Worm (Caenorhabditis elegans) whole organism, L4 larva: ENCODE data around the gene F58B4.5.

Experiments
- D1046.2 ChIP-seq: fragments of 200-800 bp; sonication (Bioruptor generic); IDR thresholded peaks from 2 replicates; pipeline ENCODE4 v1.3.6; 2022; ENCODE audit warnings: missing genetic modification characterization, missing compliant biosample characterization
- F37D6.2 ChIP-seq: sonication (generic microtip); optimal IDR thresholded peaks from 2 replicates; lab custom pipeline; 2016; ENCODE audit warnings: mild to moderate bottlenecking, missing genetic modification characterization, missing compliant biosample characterization
- F44E2.7 ChIP-seq: fragments of 200-800 bp; sonication (Bioruptor generic); IDR thresholded peaks from 2 replicates; pipeline ENCODE4 v2.1.2; 2022; ENCODE audit warnings: missing genetic modification characterization, missing compliant biosample characterization
- T20F7.1 ChIP-seq: fragments of 200-800 bp; sonication (Bioruptor generic); optimal IDR thresholded peaks from 2 replicates; lab custom pipeline; 2018; ENCODE audit warnings: mild to moderate bottlenecking, missing genetic modification characterization, missing compliant biosample characterization
- Y105C5A.15 ChIP-seq: fragments of 200-800 bp; sonication (Bioruptor generic); IDR thresholded peaks from 2 replicates; pipeline ENCODE4 v1.3.6; 2022; ENCODE audit warnings: missing genetic modification characterization, missing compliant biosample characterization
- Y48G9A.11 ChIP-seq: fragments of 200-800 bp; sonication (Bioruptor generic); IDR thresholded peaks from 2 replicates; pipeline ENCODE4 v1.3.6; 2022; ENCODE audit warnings: missing genetic modification reagents, missing genetic modification characterization, missing compliant biosample characterization
- Y75B8A.6 ChIP-seq: fragments of 200-800 bp; sonication (Bioruptor generic); IDR thresholded peaks from 2 replicates; pipeline ENCODE4 v1.3.6; 2022; ENCODE audit warnings: missing genetic modification reagents, missing genetic modification characterization, missing compliant biosample characterization
- ZK337.2 ChIP-seq: fragments of 200-800 bp; sonication (Bioruptor generic); IDR thresholded peaks from 2 replicates; pipeline ENCODE4 v1.3.6; 2022; ENCODE audit warnings: missing genetic modification reagents, missing genetic modification characterization, missing compliant biosample characterization
- aha-1 ChIP-seq: fragments of 150-350 bp; peaks from one replicate; lab custom pipeline; 2014; ENCODE audit warnings: missing biosample characterization, missing genetic modification characterization
- arid-1 ChIP-seq: fragments of 200-800 bp; sonication (Bioruptor generic); conservative IDR thresholded peaks from 2 replicates; pipeline ENCODE4 v1.3.6; 2022; ENCODE audit warnings: missing genetic modification reagents, missing genetic modification characterization, missing compliant biosample characterization
- ctbp-1 ChIP-seq: fragments of 200-800 bp; sonication (Bioruptor generic); IDR thresholded peaks from 2 replicates; pipeline ENCODE4 v1.3.6; 2022; ENCODE audit warnings: missing genetic modification reagents, missing genetic modification characterization, missing compliant biosample characterization
- daf-19 ChIP-seq: fragments of 200-800 bp; sonication (Bioruptor generic); conservative IDR thresholded peaks from 2 replicates; pipeline ENCODE4 v1.3.6; 2022; ENCODE audit warnings: missing genetic modification characterization, missing compliant biosample characterization
- daf-8 ChIP-seq: fragments of 200-800 bp; sonication (Bioruptor generic); IDR thresholded peaks from 2 replicates; pipeline ENCODE4 v1.3.6; 2022; ENCODE audit warnings: missing genetic modification characterization, missing compliant biosample characterization
- dpl-1 ChIP-seq: fragments of 150-350 bp; optimal IDR thresholded peaks from 2 replicates; lab custom pipeline; 2014; ENCODE audit warnings: missing biosample characterization, missing genetic modification reagents, missing genetic modification characterization
- dve-1 ChIP-seq: sonication (generic microtip); optimal IDR thresholded peaks from 2 replicates; lab custom pipeline; 2017; ENCODE audit warnings: antibody characterized with exemption, mild to moderate bottlenecking, missing genetic modification characterization, missing compliant biosample characterization; ENCODE audit not compliant: insufficient read depth
- fkh-10 ChIP-seq: fragments of 150-350 bp; optimal IDR thresholded peaks from 2 replicates; lab custom pipeline; 2014; ENCODE audit warnings: missing biosample characterization, missing genetic modification reagents, missing genetic modification characterization
- fos-1 ChIP-seq: fragments of 150-350 bp; optimal IDR thresholded peaks from 2 replicates; lab custom pipeline; 2014; ENCODE audit warnings: missing biosample characterization, missing genetic modification characterization
- gei-8 ChIP-seq: fragments of 200-800 bp; sonication (Bioruptor generic); optimal IDR thresholded peaks from 2 replicates; lab custom pipeline; 2018; ENCODE audit warnings: mild to moderate bottlenecking, missing genetic modification characterization, missing compliant biosample characterization
- hif-1 ChIP-seq, 2 experiments: sonication (generic microtip); optimal IDR thresholded peaks; 2 replicates each; lab custom pipeline; 2016 to 2017; ENCODE audit warnings: missing compliant biosample characterization in 2 of 2, missing genetic modification characterization in 2 of 2, missing genetic modification reagents in 2 of 2, missing genotype in 2 of 2, mild to moderate bottlenecking in 1 of 2
- hlh-30 ChIP-seq: sonication (generic microtip); optimal IDR thresholded peaks from 2 replicates; lab custom pipeline; 2017; ENCODE audit warnings: antibody characterized with exemption, mild to moderate bottlenecking, missing genetic modification characterization, missing compliant biosample characterization; ENCODE audit not compliant: insufficient read depth
- hmg-1.1 ChIP-seq: fragments of 200-800 bp; sonication (Bioruptor generic); IDR thresholded peaks from 2 replicates; pipeline ENCODE4 v1.3.6; 2022; ENCODE audit warnings: missing genetic modification reagents, missing genetic modification characterization, missing compliant biosample characterization
- lim-7 ChIP-seq: fragments of 200-800 bp; sonication (Bioruptor generic); IDR thresholded peaks from 2 replicates; pipeline ENCODE4 v1.3.6; 2022; ENCODE audit warnings: missing genetic modification characterization, missing compliant biosample characterization
- lin-15B ChIP-seq: fragments of 150-350 bp; sonication (generic microtip); optimal IDR thresholded peaks from 3 replicates; lab custom pipeline; 2014; ENCODE audit warnings: missing biosample characterization, missing genetic modification characterization
- lin-39 ChIP-seq: fragments of 150-350 bp; optimal IDR thresholded peaks from 2 replicates; lab custom pipeline; 2014; ENCODE audit warnings: missing biosample characterization, missing genetic modification reagents, missing genetic modification characterization
- lir-3 ChIP-seq: sonication (generic microtip); optimal IDR thresholded peaks from 2 replicates; lab custom pipeline; 2016; ENCODE audit warnings: mild to moderate bottlenecking, missing genetic modification characterization, missing compliant biosample characterization
- lsy-2 ChIP-seq, 2 experiments: fragments of 150-350 bp in 1 of 2; sonication (generic microtip) in 1 of 2; optimal IDR thresholded peaks; 2 replicates each; lab custom pipeline; 2014 to 2017; ENCODE audit warnings: missing biosample characterization in 2 of 2, missing genetic modification characterization in 2 of 2
- madf-5 ChIP-seq, 2 experiments: fragments of 200-800 bp; sonication (Bioruptor generic); IDR thresholded peaks; 2 replicates each; pipeline ENCODE4 v1.3.6; 2022; ENCODE audit warnings: missing compliant biosample characterization in 2 of 2, missing genetic modification characterization in 2 of 2
- mdt-29 ChIP-seq: fragments of 200-800 bp; sonication (Bioruptor generic); IDR thresholded peaks from 2 replicates; pipeline ENCODE4 v1.3.6; 2022; ENCODE audit warnings: missing genetic modification reagents, missing genetic modification characterization, missing compliant biosample characterization
- mep-1 ChIP-seq: fragments of 150-350 bp; sonication (generic microtip); optimal IDR thresholded peaks from 3 replicates; lab custom pipeline; 2014; ENCODE audit warnings: missing biosample characterization, missing genetic modification characterization
- mes-2 ChIP-seq: sonication (generic microtip); optimal IDR thresholded peaks from 2 replicates; lab custom pipeline; 2016; ENCODE audit warnings: missing genotype, mild to moderate bottlenecking, missing genetic modification characterization, missing compliant biosample characterization; ENCODE audit not compliant: poor library complexity, severe bottlenecking
- mxl-2 ChIP-seq: fragments of 200-800 bp; sonication (Bioruptor generic); conservative IDR thresholded peaks from 2 replicates; pipeline ENCODE4 v1.3.6; 2022; ENCODE audit warnings: missing genetic modification reagents, missing genetic modification characterization, missing compliant biosample characterization
- mxl-3 ChIP-seq: fragments of 200-800 bp; sonication (Bioruptor generic); optimal IDR thresholded peaks from 2 replicates; lab custom pipeline; 2018; ENCODE audit warnings: mild to moderate bottlenecking, missing genetic modification characterization, missing compliant biosample characterization
- nhr-10 ChIP-seq: fragments of 150-350 bp; optimal IDR thresholded peaks from 2 replicates; lab custom pipeline; 2014; ENCODE audit warnings: missing biosample characterization, missing genetic modification characterization
- nhr-102 ChIP-seq: sonication (generic microtip); optimal IDR thresholded peaks from 2 replicates; lab custom pipeline; 2016; ENCODE audit warnings: mild to moderate bottlenecking, missing genetic modification characterization, moderate library complexity, missing compliant biosample characterization
- nhr-11 ChIP-seq: fragments of 150-350 bp; optimal IDR thresholded peaks from 2 replicates; lab custom pipeline; 2014; ENCODE audit warnings: missing biosample characterization, missing genetic modification characterization
- nhr-237 ChIP-seq: sonication (generic microtip); optimal IDR thresholded peaks from 2 replicates; lab custom pipeline; 2017; ENCODE audit warnings: missing biosample characterization, missing genetic modification characterization
- nhr-41 ChIP-seq: fragments of 200-800 bp; sonication (Bioruptor generic); IDR thresholded peaks from 2 replicates; pipeline ENCODE4 v1.3.6; 2022; ENCODE audit warnings: missing genetic modification reagents, missing genetic modification characterization, missing compliant biosample characterization
- nhr-76 ChIP-seq: fragments of 150-350 bp; optimal IDR thresholded peaks from 2 replicates; lab custom pipeline; 2014; ENCODE audit warnings: missing biosample characterization, missing genetic modification characterization
- nhr-77 ChIP-seq: fragments of 150-350 bp; optimal IDR thresholded peaks from 2 replicates; lab custom pipeline; 2014; ENCODE audit warnings: missing biosample characterization, missing genetic modification characterization
- pha-4 ChIP-seq, 2 experiments: fragments of 150-350 bp in 1 of 2; fragments of 200-800 bp in 1 of 2; sonication (Bioruptor generic) in 1 of 2; IDR thresholded peaks in 1 of 2; optimal IDR thresholded peaks in 1 of 2; 2 replicates each; pipeline versions ENCODE4 v1.3.6 to Lab custom; 2014 to 2022; ENCODE audit warnings: missing genetic modification characterization in 2 of 2, missing genetic modification reagents in 2 of 2, missing biosample characterization in 1 of 2, missing compliant biosample characterization in 1 of 2
- pqm-1 ChIP-seq: sonication (generic microtip); optimal IDR thresholded peaks from 2 replicates; lab custom pipeline; 2017; ENCODE audit warnings: missing biosample characterization, missing genetic modification characterization
- saeg-2 ChIP-seq: fragments of 200-800 bp; sonication (Bioruptor generic); IDR thresholded peaks from 2 replicates; pipeline ENCODE4 v1.3.6; 2022; ENCODE audit warnings: missing genetic modification reagents, missing genetic modification characterization, missing compliant biosample characterization
- snpc-1.2 ChIP-seq: fragments of 200-800 bp; sonication (Bioruptor generic); IDR thresholded peaks from 2 replicates; pipeline ENCODE4 v1.3.6; 2022; ENCODE audit warnings: missing genetic modification reagents, missing genetic modification characterization, missing compliant biosample characterization
- spr-3 ChIP-seq: fragments of 200-800 bp; sonication (Bioruptor generic); optimal IDR thresholded peaks from 2 replicates; lab custom pipeline; 2018; ENCODE audit warnings: mild to moderate bottlenecking, missing genetic modification characterization, missing compliant biosample characterization
- unc-130 ChIP-seq: sonication (generic microtip); optimal IDR thresholded peaks from 2 replicates; lab custom pipeline; 2016; ENCODE audit warnings: missing genetic modification reagents, missing genetic modification characterization, missing compliant biosample characterization
- vab-7 ChIP-seq: fragments of 200-800 bp; sonication (Bioruptor generic); IDR thresholded peaks from 2 replicates; pipeline ENCODE4 v1.3.6; 2022; ENCODE audit warnings: missing genetic modification reagents, missing genetic modification characterization, missing compliant biosample characterization
- zag-1 ChIP-seq: fragments of 150-350 bp; optimal IDR thresholded peaks from 2 replicates; lab custom pipeline; 2014; ENCODE audit warnings: missing biosample characterization, missing genetic modification characterization
- zfp-2 ChIP-seq: sonication (generic microtip); optimal IDR thresholded peaks from 2 replicates; lab custom pipeline; 2016; ENCODE audit warnings: mild to moderate bottlenecking, missing genetic modification characterization, missing compliant biosample characterization
- zip-2 ChIP-seq: fragments of 150-350 bp; optimal IDR thresholded peaks from 2 replicates; lab custom pipeline; 2014; ENCODE audit warnings: missing biosample characterization, missing genetic modification characterization
- ztf-11 ChIP-seq: fragments of 150-350 bp; optimal IDR thresholded peaks from 2 replicates; lab custom pipeline; 2014; ENCODE audit warnings: missing biosample characterization, missing genetic modification characterization
- ztf-7 ChIP-seq: fragments of 150-350 bp; optimal IDR thresholded peaks from 2 replicates; lab custom pipeline; 2014; ENCODE audit warnings: missing biosample characterization, missing genetic modification characterization

The F58B4.5 gene

ce11 chrV:10961448-10961870 lies 29.0 kb downstream of the F58B4.5 start (continued):
- TF ChIP-seq unc-130 (GFP tag; lab: Kevin White, UChicago) (no peak), lir-3 (tag; lab: Kevin White, UChicago) (no peak), zag-1 (peak; percentile 12), mep-1 (tag; lab: Kevin White, UChicago) (peak; percentile 60), ctbp-1 (GFP tag; lab: Robert Waterston, UW) (peak; percentile 84), Y48G9A.11 (GFP tag; lab: Robert Waterston, UW) (no peak), mdt-29 (GFP tag; lab: Robert Waterston, UW) (no peak), nhr-41 (GFP tag; lab: Robert Waterston, UW) (0 out of 2 replicates have a peak, but pooled peaks have one; percentile 32), nhr-77 (tag; lab: Kevin White, UChicago) (no peak), F44E2.7 (GFP tag; lab: Robert Waterston, UW) (no peak), madf-5 (GFP tag; IDR thresholded peaks at IDR 0.05; lab: Robert Waterston, UW) (no peak), lin-39 (tag; lab: Kevin White, UChicago) (no peak), Y75B8A.6 (no peak), daf-8 (GFP tag; lab: Robert Waterston, UW) (no peak), F37D6.2 (peak; percentile 60), hif-1 (tag; optimal IDR thresholded peaks at IDR 0.05; lab: Kevin White, UChicago) (peak in 1 of 2 experiments; percentile 66), mxl-2 (GFP tag; lab: Robert Waterston, UW) (no peak), gei-8 (no peak), nhr-76 (tag; lab: Kevin White, UChicago) (no peak), nhr-10 (tag; lab: Kevin White, UChicago) (no peak), ZK337.2 (no peak), hmg-1.1 (GFP tag; lab: Robert Waterston, UW) (peak; percentile 64; the same call in 1 of the 2 replicates), nhr-102 (tag; lab: Kevin White, UChicago) (no peak), arid-1 (0 out of 2 replicates have a peak, but pooled peaks have one; percentile 19), nhr-11 (tag; lab: Kevin White, UChicago) (peak; percentile 86), spr-3 (GFP tag; lab: Kevin White, UChicago) (no peak), lsy-2 (tag; optimal IDR thresholded peaks at IDR 0.05; lab: Kevin White, UChicago) (peak; percentile 24 to 57), saeg-2 (GFP tag; lab: Robert Waterston, UW) (no peak), Y105C5A.15 (GFP tag; lab: Robert Waterston, UW) (no peak), daf-19 (GFP tag; lab: Robert Waterston, UW) (0 out of 2 replicates have a peak, but pooled peaks have one; percentile 38), ztf-7 (tag; lab: Kevin White, UChicago) (no peak), zfp-2 (tag; lab: Kevin White, UChicago) (no peak), mxl-3 (GFP tag; lab: Kevin White, UChicago) (peak; percentile 29), vab-7 (GFP tag; lab: Robert Waterston, UW) (no peak), snpc-1.2 (no peak), dve-1 (peak; percentile 52), mes-2 (tag; lab: Kevin White, UChicago) (peak; percentile 7), fos-1 (tag; lab: Kevin White, UChicago) (no peak), pha-4 (GFP tag; IDR thresholded peaks at IDR 0.05; lab: Robert Waterston, UW) (no peak), pha-4 (tag; optimal IDR thresholded peaks at IDR 0.05; lab: Kevin White, UChicago) (no peak), pqm-1 (tag; lab: Kevin White, UChicago) (no peak), hlh-30 (tag; lab: Kevin White, UChicago) (no peak), fkh-10 (peak; percentile 89), dpl-1 (GFP tag; lab: Kevin White, UChicago) (peak; percentile 6), ztf-11 (tag; lab: Kevin White, UChicago) (no peak), aha-1 (tag; lab: Kevin White, UChicago) (no peak), T20F7.1 (peak; percentile 25), lin-15B (no peak), zip-2 (tag; lab: Kevin White, UChicago) (no peak), lim-7 (GFP tag; lab: Robert Waterston, UW) (no peak), D1046.2 (0 out of 2 replicates have a peak, but pooled peaks have one; percentile 10), nhr-237 (tag; lab: Kevin White, UChicago) (no peak)
